Fruit fly (Drosophila melanogaster) whole organism, embryonic: ENCODE data around the gene Bgb.

Experiments
- B-H2 ChIP-seq: fragments of 200-800 bp; sonication (Bioruptor generic); optimal IDR thresholded peaks from 2 replicates; lab custom pipeline; 2018; ENCODE audit warnings: missing biosample characterization, mild to moderate bottlenecking, missing genetic modification characterization
- CG10209 ChIP-seq: fragments of 200-800 bp; sonication (Bioruptor generic); optimal IDR thresholded peaks from 3 replicates; lab custom pipeline; 2017; ENCODE audit warnings: missing biosample characterization, mild to moderate bottlenecking, missing genetic modification characterization, missing genetic modification reagents
- CG10565 ChIP-seq: fragments of 200-800 bp; sonication (Bioruptor generic); optimal IDR thresholded peaks from 3 replicates; lab custom pipeline; 2016; ENCODE audit warnings: missing biosample characterization, mild to moderate bottlenecking, missing genetic modification characterization
- CG1233 ChIP-seq: fragments of 200-800 bp; sonication (Bioruptor generic); optimal IDR thresholded peaks from 4 replicates; lab custom pipeline; 2018; ENCODE audit warnings: missing biosample characterization, mild to moderate bottlenecking, missing genetic modification characterization
- CG17802 ChIP-seq: fragments of 200-800 bp; sonication (Bioruptor generic); optimal IDR thresholded peaks from 2 replicates; lab custom pipeline; 2018; ENCODE audit warnings: missing biosample characterization, mild to moderate bottlenecking, missing genetic modification characterization, moderate library complexity
- CG18476 ChIP-seq: fragments of 200-800 bp; sonication (Bioruptor generic); optimal IDR thresholded peaks from 2 replicates; lab custom pipeline; 2016; ENCODE audit warnings: missing biosample characterization, mild to moderate bottlenecking, missing genetic modification characterization
- CG18599 ChIP-seq: fragments of 200-800 bp; sonication (Bioruptor generic); optimal IDR thresholded peaks from 3 replicates; lab custom pipeline; 2017; ENCODE audit warnings: missing biosample characterization, missing genetic modification characterization, mild to moderate bottlenecking, moderate library complexity, missing genetic modification reagents
- CG2202 ChIP-seq: fragments of 200-800 bp; sonication (Bioruptor generic); optimal IDR thresholded peaks from 2 replicates; lab custom pipeline; 2018; ENCODE audit warnings: missing biosample characterization, mild to moderate bottlenecking, missing genetic modification characterization
- CG30020 ChIP-seq: fragments of 200-800 bp; optimal IDR thresholded peaks from 2 replicates; lab custom pipeline; 2019; ENCODE audit warnings: missing biosample characterization, mild to moderate bottlenecking, missing genetic modification characterization, moderate library complexity
- CG31224 ChIP-seq: fragments of 200-800 bp; sonication (Bioruptor generic); IDR thresholded peaks from 2 replicates; pipeline ENCODE4 v1.3.6; 2022; ENCODE audit warnings: missing biosample characterization, missing genetic modification characterization
- CG33213 ChIP-seq: fragments of 200-800 bp; sonication (Bioruptor generic); optimal IDR thresholded peaks from 3 replicates; lab custom pipeline; 2016; ENCODE audit warnings: missing biosample characterization, missing genetic modification characterization
- CG3847 ChIP-seq: fragments of 200-800 bp; sonication (Bioruptor generic); IDR thresholded peaks from 2 replicates; pipeline ENCODE4 v1.3.6; 2022; ENCODE audit warnings: missing biosample characterization, missing genetic modification characterization
- CG3995 ChIP-seq: fragments of 200-800 bp; sonication (Bioruptor generic); optimal IDR thresholded peaks from 3 replicates; lab custom pipeline; 2016; ENCODE audit warnings: missing biosample characterization, missing genetic modification characterization
- CG4820 ChIP-seq: fragments of 200-800 bp; sonication (Bioruptor generic); optimal IDR thresholded peaks from 3 replicates; lab custom pipeline; 2016; ENCODE audit warnings: missing biosample characterization, missing genetic modification characterization
- CG4854 ChIP-seq: fragments of 200-800 bp; sonication (Bioruptor generic); optimal IDR thresholded peaks from 2 replicates; lab custom pipeline; 2016; ENCODE audit warnings: missing biosample characterization, missing genetic modification characterization, inconsistent platforms
- CG6683 ChIP-seq: fragments of 200-800 bp; sonication (Bioruptor generic); optimal IDR thresholded peaks from 2 replicates; lab custom pipeline; 2017; ENCODE audit warnings: missing biosample characterization, mild to moderate bottlenecking, missing genetic modification characterization, missing genetic modification reagents
- CG7556 ChIP-seq: fragments of 200-800 bp; sonication (Bioruptor generic); optimal IDR thresholded peaks from 2 replicates; lab custom pipeline; 2017; ENCODE audit warnings: missing biosample characterization, mild to moderate bottlenecking, missing genetic modification characterization
- CG7963 ChIP-seq: fragments of 200-800 bp; sonication (Bioruptor generic); IDR thresholded peaks from 3 replicates; pipeline ENCODE4 v1.3.6; 2022; ENCODE audit warnings: missing biosample characterization, missing genetic modification characterization; ENCODE audit not compliant: partially characterized antibody
- CG8089 ChIP-seq: fragments of 200-800 bp; sonication (Bioruptor generic); optimal IDR thresholded peaks from 3 replicates; lab custom pipeline; 2016; ENCODE audit warnings: missing biosample characterization, missing genetic modification characterization
- CG8281 ChIP-seq: fragments of 200-800 bp; sonication (Bioruptor generic); optimal IDR thresholded peaks from 2 replicates; lab custom pipeline; 2018; ENCODE audit warnings: missing biosample characterization, mild to moderate bottlenecking, missing genetic modification characterization, moderate library complexity
- CG9932 ChIP-seq: fragments of 200-800 bp; sonication (Bioruptor generic); IDR thresholded peaks from 2 replicates; pipeline ENCODE4 v1.3.6; 2022; ENCODE audit warnings: missing biosample characterization, missing genetic modification characterization
- Dip2 ChIP-seq: fragments of 200-800 bp; sonication (Bioruptor generic); IDR thresholded peaks from 2 replicates; pipeline ENCODE4 v1.3.6; 2022; ENCODE audit warnings: missing biosample characterization, missing genetic modification characterization
- H2.0 ChIP-seq: fragments of 200-800 bp; sonication (Bioruptor generic); IDR thresholded peaks from 2 replicates; pipeline ENCODE4 v1.3.6; 2022; ENCODE audit warnings: missing biosample characterization, missing genetic modification characterization
- HLHmδ ChIP-seq: fragments of 200-800 bp; sonication (Bioruptor generic); optimal IDR thresholded peaks from 2 replicates; lab custom pipeline; 2018; ENCODE audit warnings: missing biosample characterization, mild to moderate bottlenecking, missing genetic modification characterization, moderate library complexity
- Kr ChIP-seq: fragments of 200-800 bp; sonication (Bioruptor generic); optimal IDR thresholded peaks from 2 replicates; lab custom pipeline; 2017; ENCODE audit warnings: missing biosample characterization, mild to moderate bottlenecking, missing genetic modification characterization
- Nf-YB ChIP-seq: fragments of 200-800 bp; sonication (Bioruptor generic); optimal IDR thresholded peaks from 3 replicates; lab custom pipeline; 2019; ENCODE audit warnings: missing biosample characterization, mild to moderate bottlenecking, missing genetic modification characterization, moderate library complexity
- az2 ChIP-seq: fragments of 200-800 bp; sonication (Bioruptor generic); optimal IDR thresholded peaks from 3 replicates; lab custom pipeline; 2016; ENCODE audit warnings: missing biosample characterization, missing genetic modification characterization
- chm ChIP-seq: fragments of 200-800 bp; sonication (Bioruptor generic); IDR thresholded peaks from 2 replicates; pipeline ENCODE4 v1.3.6; 2022; ENCODE audit warnings: missing biosample characterization, missing genetic modification characterization
- dpn ChIP-seq, 2 experiments: fragments of 200-800 bp; sonication (Bioruptor generic); optimal IDR thresholded peaks; 3 replicates each; lab custom pipeline; 2016; ENCODE audit warnings: missing biosample characterization in 2 of 2, missing genetic modification characterization in 2 of 2
- dysf ChIP-seq: fragments of 200-800 bp; sonication (Bioruptor generic); IDR thresholded peaks from 3 replicates; pipeline ENCODE4 v1.3.6; 2022; ENCODE audit warnings: missing biosample characterization, missing genetic modification characterization
- ftz-f1 ChIP-seq: fragments of 200-800 bp; sonication (Bioruptor generic); optimal IDR thresholded peaks from 2 replicates; lab custom pipeline; 2016; ENCODE audit warnings: missing biosample characterization, missing genetic modification characterization
- fu2 ChIP-seq: fragments of 200-800 bp; sonication (Bioruptor generic); optimal IDR thresholded peaks from 2 replicates; lab custom pipeline; 2016; ENCODE audit warnings: missing biosample characterization, missing genetic modification characterization
- gsb ChIP-seq: fragments of 200-800 bp; sonication (Bioruptor generic); IDR thresholded peaks from 2 replicates; pipeline ENCODE4 v1.3.6; 2022; ENCODE audit warnings: missing biosample characterization, missing genetic modification characterization
- hb ChIP-seq: fragments of 200-800 bp; sonication (Bioruptor generic); IDR thresholded peaks from 3 replicates; pipeline ENCODE4 v1.3.6; 2022; ENCODE audit warnings: missing biosample characterization, missing genetic modification characterization; ENCODE audit not compliant: partially characterized antibody
- her ChIP-seq: fragments of 200-800 bp; sonication (Bioruptor generic); optimal IDR thresholded peaks from 2 replicates; lab custom pipeline; 2016; ENCODE audit warnings: missing biosample characterization, missing genetic modification characterization
- hth ChIP-seq: fragments of >200 bp; optimal IDR thresholded peaks from 2 replicates; lab custom pipeline; 2017; ENCODE audit warnings: inconsistent platforms
- inv ChIP-seq: fragments of 200-800 bp; sonication (Bioruptor generic); IDR thresholded peaks from 2 replicates; pipeline ENCODE4 v1.3.6; 2022; ENCODE audit warnings: missing biosample characterization, missing genetic modification characterization; ENCODE audit not compliant: partially characterized antibody
- maf-S ChIP-seq: fragments of 200-800 bp; sonication (Bioruptor generic); optimal IDR thresholded peaks from 2 replicates; lab custom pipeline; 2016; ENCODE audit warnings: missing biosample characterization, missing genetic modification characterization
- mam ChIP-seq: fragments of 200-800 bp; sonication (Bioruptor generic); optimal IDR thresholded peaks from 3 replicates; lab custom pipeline; 2016; ENCODE audit warnings: missing biosample characterization, missing genetic modification characterization
- nom ChIP-seq: fragments of 200-800 bp; sonication (Bioruptor generic); optimal IDR thresholded peaks from 2 replicates; lab custom pipeline; 2017; ENCODE audit warnings: missing biosample characterization, missing genetic modification characterization, mild to moderate bottlenecking, moderate library complexity, missing genetic modification reagents
- pho ChIP-seq: fragments of 200-800 bp; sonication (Bioruptor generic); optimal IDR thresholded peaks from 2 replicates; lab custom pipeline; 2016; ENCODE audit warnings: missing biosample characterization, missing genetic modification characterization
- phol ChIP-seq: fragments of 200-800 bp; sonication (Bioruptor generic); optimal IDR thresholded peaks from 3 replicates; lab custom pipeline; 2018; ENCODE audit warnings: missing biosample characterization, mild to moderate bottlenecking, missing genetic modification characterization, moderate library complexity
- rib ChIP-seq: fragments of 200-800 bp; sonication (Bioruptor generic); IDR thresholded peaks from 2 replicates; pipeline ENCODE4 v1.3.6; 2022; ENCODE audit warnings: missing biosample characterization, missing genetic modification characterization
- sd ChIP-seq: fragments of 200-800 bp; sonication (Bioruptor generic); optimal IDR thresholded peaks from 3 replicates; lab custom pipeline; 2018; ENCODE audit warnings: missing biosample characterization, mild to moderate bottlenecking, missing genetic modification characterization, moderate library complexity
- so ChIP-seq: fragments of 200-800 bp; sonication (Bioruptor generic); IDR thresholded peaks from 3 replicates; pipeline ENCODE4 v1.3.6; 2022; ENCODE audit warnings: missing biosample characterization, missing genetic modification characterization
- sqz ChIP-seq: fragments of 200-800 bp; sonication (Bioruptor generic); optimal IDR thresholded peaks from 3 replicates; lab custom pipeline; 2018; ENCODE audit warnings: missing biosample characterization, mild to moderate bottlenecking, missing genetic modification characterization
- sug ChIP-seq: fragments of 200-800 bp; optimal IDR thresholded peaks from 2 replicates; lab custom pipeline; 2019; ENCODE audit warnings: missing biosample characterization, mild to moderate bottlenecking, missing genetic modification characterization, moderate library complexity
- tin ChIP-seq: fragments of 200-800 bp; sonication (Bioruptor generic); optimal IDR thresholded peaks from 3 replicates; lab custom pipeline; 2016; ENCODE audit warnings: missing biosample characterization, missing genetic modification characterization
- tio ChIP-seq: fragments of 200-800 bp; sonication (Bioruptor generic); optimal IDR thresholded peaks from 2 replicates; lab custom pipeline; 2017; ENCODE audit warnings: missing biosample characterization, missing genetic modification characterization, inconsistent platforms
- tup ChIP-seq: fragments of 200-800 bp; sonication (Bioruptor generic); optimal IDR thresholded peaks from 2 replicates; lab custom pipeline; 2016; ENCODE audit warnings: missing biosample characterization, mild to moderate bottlenecking, missing genetic modification characterization, moderate library complexity

The Bgb gene

dm6 chr3L:1591692-1592371 lies 47.7 kb upstream of the Bgb start (continued):
- TF ChIP-seq HLHmδ (GFP tag; lab: Kevin White, UChicago) = no peak
- peak; percentile 62 for TF ChIP-seq CG3995 (GFP tag; lab: Kevin White, UChicago)
- peak; percentile 59 for TF ChIP-seq tup (GFP tag; lab: Kevin White, UChicago)
- TF ChIP-seq CG18476 = peak; percentile 60
- no peak for TF ChIP-seq Dip2 (GFP tag; lab: Robert Waterston, UW)
- TF ChIP-seq rib = peak; percentile 93
- peak; percentile 66; the same call in 1 of the 3 replicates for TF ChIP-seq so (GFP tag; lab: Robert Waterston, UW)
- no peak for TF ChIP-seq hb (GFP tag; lab: Robert Waterston, UW)
- peak; percentile 65 for TF ChIP-seq CG7556 (GFP tag; lab: Kevin White, UChicago)
- no peak for TF ChIP-seq CG10565
- TF ChIP-seq CG1233 = peak; percentile 79
- TF ChIP-seq sd (tag; lab: Kevin White, UChicago) = no peak
- TF ChIP-seq CG7963 (GFP tag; lab: Robert Waterston, UW) = no peak
- TF ChIP-seq nom (GFP tag; lab: Kevin White, UChicago) = peak; percentile 85
- TF ChIP-seq tio (GFP tag; lab: Kevin White, UChicago) = no peak
- TF ChIP-seq CG8089 = peak; percentile 26
- TF ChIP-seq maf-S (GFP tag; lab: Kevin White, UChicago) = peak; percentile 63
- TF ChIP-seq CG4820 (GFP tag; lab: Kevin White, UChicago) = no peak
- peak; percentile 37; the same call in 1 of the 2 replicates for TF ChIP-seq CG31224 (GFP tag; lab: Robert Waterston, UW)
- TF ChIP-seq dysf (GFP tag; lab: Robert Waterston, UW) = peak; percentile 43; the same call in 1 of the 3 replicates
- TF ChIP-seq CG6683 (GFP tag; lab: Kevin White, UChicago) = peak; percentile 79
- peak; percentile 46 for TF ChIP-seq CG8281 (tag; lab: Kevin White, UChicago)
- TF ChIP-seq CG33213 = peak; percentile 63
- TF ChIP-seq CG2202 (tag; lab: Kevin White, UChicago) = no peak
- TF ChIP-seq CG4854 (GFP tag; lab: Kevin White, UChicago) = no peak
- TF ChIP-seq mam (GFP tag; lab: Kevin White, UChicago) = peak; percentile 62
- TF ChIP-seq B-H2 (GFP tag; lab: Kevin White, UChicago) = no peak
- no peak for TF ChIP-seq sqz (GFP tag; lab: Kevin White, UChicago)
- TF ChIP-seq CG18599 (GFP tag; lab: Kevin White, UChicago) = peak; percentile 96
- no peak for TF ChIP-seq sug (tag; lab: Kevin White, UChicago)
- peak; percentile 82 for TF ChIP-seq pho (GFP tag; lab: Kevin White, UChicago)
- TF ChIP-seq Kr = no peak
- TF ChIP-seq H2.0 = no peak
- TF ChIP-seq CG10209 = peak; percentile 82
- TF ChIP-seq inv = no peak
- TF ChIP-seq CG3847 = peak; percentile 47; the same call in 1 of the 2 replicates
- TF ChIP-seq dpn (GFP tag; optimal IDR thresholded peaks at IDR 0.05; lab: Kevin White, UChicago) = peak in 1 of 2 experiments; percentile 78
- TF ChIP-seq CG9932 = peak; percentile 68
- TF ChIP-seq ftz-f1 (GFP tag; lab: Kevin White, UChicago) = peak; percentile 32
- TF ChIP-seq phol (tag; lab: Kevin White, UChicago) = no peak
- TF ChIP-seq chm = peak; percentile 43; the same call in 1 of the 2 replicates
- TF ChIP-seq az2 = no peak
- TF ChIP-seq CG30020 = no peak
- no peak for TF ChIP-seq Nf-YB (GFP tag; lab: Kevin White, UChicago)
- peak; percentile 53 for TF ChIP-seq her (GFP tag; lab: Kevin White, UChicago)
- peak; percentile 52; the same call in 1 of the 2 replicates for TF ChIP-seq gsb (GFP tag; lab: Robert Waterston, UW)
- no peak for TF ChIP-seq CG17802
- no peak for TF ChIP-seq hth (lab: Kevin White, UChicago)
- TF ChIP-seq fu2 = peak; percentile 38
- TF ChIP-seq tin (GFP tag; lab: Kevin White, UChicago) = no peak
